Worm (Caenorhabditis elegans): ENCODE measurements around the gene F53B1.2.

The F53B1.2 gene

DNA sequence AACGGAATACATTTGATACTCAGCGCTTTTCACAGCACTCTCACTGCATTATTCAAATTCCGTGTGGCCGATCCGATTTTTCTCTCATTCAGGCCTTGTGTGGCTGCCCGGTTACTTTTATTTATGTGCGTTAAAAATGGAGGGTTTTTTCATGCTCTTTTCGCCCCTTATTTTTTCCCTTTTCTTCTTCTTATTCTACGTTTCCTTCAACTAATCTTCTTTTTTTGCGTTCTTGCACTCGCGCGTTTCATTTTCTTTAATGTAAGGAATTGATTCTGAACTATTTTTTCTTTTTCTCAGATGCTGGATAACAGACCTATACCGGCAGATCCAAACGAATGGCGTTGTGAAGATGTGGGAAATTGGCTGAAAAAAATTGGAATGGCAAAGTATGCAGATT, at the start of gene F53B1.2:
Gene F53B1.2, plus strand, starts transcription at position 301 of the 400 bp plus-strand sequence.
- TF ChIP-seq nhr-11 (tag; optimal IDR thresholded peaks at IDR 0.05): no peak
- TF ChIP-seq elt-1 (tag; optimal IDR thresholded peaks at IDR 0.05): no peak
- no peak for TF ChIP-seq eor-1 (tag; optimal IDR thresholded peaks at IDR 0.05)
- TF ChIP-seq fos-1 (tag; optimal IDR thresholded peaks at IDR 0.05): no peak
- no peak for TF ChIP-seq nhr-12 (tag; optimal IDR thresholded peaks at IDR 0.05)
- no peak for TF ChIP-seq ztf-4 (tag; optimal IDR thresholded peaks at IDR 0.05)
- no peak for TF ChIP-seq egl-5 (tag; optimal IDR thresholded peaks at IDR 0.05)

DNA sequence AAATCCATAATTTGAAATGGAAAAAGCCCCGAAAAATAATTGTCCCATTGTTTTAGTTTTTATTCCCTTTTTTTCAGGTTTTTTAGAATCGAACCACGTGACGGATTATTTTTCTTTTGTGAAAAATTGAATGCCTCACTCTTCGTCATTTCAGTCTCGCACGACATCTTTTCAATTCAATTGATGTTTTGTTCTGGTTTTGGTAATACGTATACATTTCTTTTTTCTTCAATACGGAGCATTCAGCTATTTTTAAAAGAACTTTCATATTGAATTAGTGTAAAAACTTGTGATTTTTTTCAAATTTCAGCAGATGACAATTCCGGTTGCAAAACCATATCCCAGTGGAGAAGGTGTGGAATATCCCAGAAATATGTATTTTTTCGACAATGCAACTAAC, 44.1 kb upstream of the F53B1.2 start, which contains the start of gene F49H12.7:
Gene F49H12.7, plus strand, starts transcription at position 301 of the 400 bp plus-strand sequence.
- no peak for TF ChIP-seq fos-1 (tag; optimal IDR thresholded peaks at IDR 0.05)
- no peak for TF ChIP-seq nhr-11 (tag; optimal IDR thresholded peaks at IDR 0.05)
- TF ChIP-seq nhr-67 (tag; optimal IDR thresholded peaks at IDR 0.05): no peak
- TF ChIP-seq nhr-77 (tag; optimal IDR thresholded peaks at IDR 0.05): no peak
- TF ChIP-seq sea-2 (GFP tag; optimal IDR thresholded peaks at IDR 0.05): no peak
- no peak for TF ChIP-seq unc-62 (GFP tag; optimal IDR thresholded peaks at IDR 0.05)
- TF ChIP-seq lin-15B (tag; optimal IDR thresholded peaks at IDR 0.05): no peak
- TF ChIP-seq R02D3.7 (tag; optimal IDR thresholded peaks at IDR 0.05): no peak
- no peak for TF ChIP-seq elt-1 (tag; optimal IDR thresholded peaks at IDR 0.05)
- no peak for TF ChIP-seq ceh-82 (tag; optimal IDR thresholded peaks at IDR 0.05)
- TF ChIP-seq ceh-16 (tag; optimal IDR thresholded peaks at IDR 0.05): no peak
- TF ChIP-seq ceh-9 (tag; optimal IDR thresholded peaks at IDR 0.05): no peak
- TF ChIP-seq unc-39 (tag; optimal IDR thresholded peaks at IDR 0.05): no peak
- TF ChIP-seq tbx-2 (tag; optimal IDR thresholded peaks at IDR 0.05): no peak
- TF ChIP-seq nfya-1 (tag; optimal IDR thresholded peaks at IDR 0.05; ENCODE audit: insufficient read depth): no peak
- TF ChIP-seq ceh-28 (tag; optimal IDR thresholded peaks at IDR 0.05): no peak
- no peak for TF ChIP-seq ztf-4 (tag; optimal IDR thresholded peaks at IDR 0.05)

DNA sequence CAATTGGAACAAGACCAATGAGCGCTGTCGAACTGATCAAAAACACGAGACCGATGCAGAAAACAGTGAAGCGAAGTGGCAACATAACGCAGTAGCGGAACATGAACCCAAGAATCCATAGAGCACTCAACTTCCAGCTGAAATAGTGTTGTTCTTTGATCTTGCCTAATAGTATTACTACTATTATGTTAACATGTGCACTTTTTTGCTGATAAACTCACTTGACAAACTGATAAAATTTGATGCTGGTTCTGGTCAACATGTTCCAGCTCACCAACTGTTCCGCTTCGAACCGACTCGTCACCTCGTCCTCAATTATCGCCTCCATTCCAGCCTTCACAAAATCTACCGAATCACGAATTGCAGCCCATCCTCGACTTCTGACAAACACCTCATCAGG, 40.5 kb upstream of the F53B1.2 start:
- TF ChIP-seq jun-1 (tag; optimal IDR thresholded peaks at IDR 0.05): peak; percentile 58
- peak; percentile 66 for TF ChIP-seq pha-4 (tag; optimal IDR thresholded peaks at IDR 0.05)
- TF ChIP-seq elt-2 (tag; optimal IDR thresholded peaks at IDR 0.05): peak; percentile 80
- TF ChIP-seq ztf-4 (tag; optimal IDR thresholded peaks at IDR 0.05): no peak
- peak; percentile 90 for TF ChIP-seq pqm-1 (tag; optimal IDR thresholded peaks at IDR 0.05)

DNA sequence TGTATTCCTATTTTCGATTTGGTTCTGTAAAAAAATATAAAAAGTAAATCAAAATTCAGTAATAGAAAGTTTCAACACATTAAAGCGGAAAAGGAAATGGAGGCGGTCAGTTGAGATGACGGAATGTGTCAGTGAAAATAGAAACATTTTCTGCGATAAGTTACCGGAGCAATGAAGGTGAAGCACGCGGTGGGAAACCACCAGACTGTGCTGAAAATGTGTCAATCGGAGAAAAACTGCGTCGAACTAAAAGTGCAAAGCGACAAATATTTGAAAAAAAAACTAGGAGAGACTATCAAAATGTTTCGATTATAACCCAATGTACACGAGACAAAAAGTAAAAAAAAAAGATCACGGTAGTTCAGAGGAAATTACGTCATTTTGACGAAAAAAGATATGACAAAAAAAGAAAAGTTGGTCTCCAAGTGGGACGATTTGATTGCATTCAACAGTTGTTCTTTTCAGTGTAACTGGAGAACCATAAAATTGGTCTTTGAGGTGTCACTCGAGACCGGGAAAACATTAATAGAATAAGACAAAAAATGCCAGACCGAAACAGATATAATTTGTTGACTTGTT, 38.3 kb upstream of the F53B1.2 start, which contains the start of gene acl-4:
Gene acl-4, minus strand, starts transcription at position 27 of the 579 bp plus-strand sequence.
- TF ChIP-seq elt-2 (tag; optimal IDR thresholded peaks at IDR 0.05) (peak; percentile 9), jun-1 (tag; optimal IDR thresholded peaks at IDR 0.05) (peak; percentile 16), lsy-12 (tag; optimal IDR thresholded peaks at IDR 0.05) (no peak)

DNA sequence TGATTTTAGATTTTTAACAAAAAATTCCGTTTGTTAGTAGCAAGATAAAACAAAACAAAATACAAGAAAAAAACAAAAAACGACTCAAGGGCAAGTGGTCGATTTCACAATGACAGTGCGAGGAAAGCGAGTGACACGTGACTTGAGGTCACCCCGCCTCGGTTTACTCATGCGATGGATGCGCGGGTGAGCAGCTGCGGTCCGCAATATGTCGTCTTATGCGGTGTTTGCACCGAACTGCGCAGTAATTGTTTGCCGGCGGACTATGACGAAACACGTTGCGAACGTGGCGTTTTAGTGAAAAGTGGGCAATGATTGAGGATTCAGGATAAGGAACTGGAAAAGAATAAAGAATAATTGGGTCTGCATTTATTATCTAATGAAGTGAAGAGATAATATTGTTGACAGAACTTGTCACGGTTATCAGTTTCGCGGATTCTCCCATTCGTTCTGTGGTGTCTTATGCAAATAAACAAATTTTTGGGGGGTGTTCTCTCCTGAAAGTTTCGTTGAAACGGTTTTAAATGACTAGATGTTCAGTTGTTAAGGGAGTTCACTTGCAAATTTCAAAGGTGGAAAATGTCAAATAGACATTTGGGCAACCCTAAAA, 37.3 kb upstream of the F53B1.2 start:
- TF ChIP-seq egl-5 (tag; optimal IDR thresholded peaks at IDR 0.05) (no peak), daf-12 (tag; optimal IDR thresholded peaks at IDR 0.05) (no peak), tbx-2 (tag; optimal IDR thresholded peaks at IDR 0.05) (peak; percentile 26), lin-15B (tag; optimal IDR thresholded peaks at IDR 0.05) (peak; percentile 26), ZK546.5 (tag; optimal IDR thresholded peaks at IDR 0.05) (no peak), pha-4 (tag; optimal IDR thresholded peaks at IDR 0.05) (peak; percentile 69), fos-1 (tag; optimal IDR thresholded peaks at IDR 0.05) (no peak), unc-39 (tag; optimal IDR thresholded peaks at IDR 0.05) (no peak), R02D3.7 (tag; optimal IDR thresholded peaks at IDR 0.05) (no peak), ceh-16 (tag; optimal IDR thresholded peaks at IDR 0.05) (no peak), skn-1 (tag; optimal IDR thresholded peaks at IDR 0.05) (peak; percentile 41), lsy-12 (tag; optimal IDR thresholded peaks at IDR 0.05) (peak; percentile 66), unc-62 (GFP tag; optimal IDR thresholded peaks at IDR 0.05) (no peak), nfya-1 (tag; optimal IDR thresholded peaks at IDR 0.05; ENCODE audit: insufficient read depth) (peak; percentile 72), eor-1 (tag; optimal IDR thresholded peaks at IDR 0.05) (no peak), snpc-4 (tag; optimal IDR thresholded peaks at IDR 0.05) (peak; percentile 10), nhr-11 (tag; optimal IDR thresholded peaks at IDR 0.05) (no peak), nhr-77 (tag; optimal IDR thresholded peaks at IDR 0.05) (no peak), ceh-82 (tag; optimal IDR thresholded peaks at IDR 0.05) (no peak), nhr-43 (tag; optimal IDR thresholded peaks at IDR 0.05; ENCODE audit: poor library complexity, severe bottlenecking) (peak; percentile 24), jun-1 (tag; optimal IDR thresholded peaks at IDR 0.05) (peak; percentile 39), pqm-1 (tag; optimal IDR thresholded peaks at IDR 0.05) (peak; percentile 4), fkh-10 (GFP tag; optimal IDR thresholded peaks at IDR 0.05) (no peak), elt-3 (tag; optimal IDR thresholded peaks at IDR 0.05) (no peak), nhr-25 (tag; optimal IDR thresholded peaks at IDR 0.05) (peak; percentile 88), nhr-23 (tag; optimal IDR thresholded peaks at IDR 0.05) (peak; percentile 71), hmg-11 (tag; optimal IDR thresholded peaks at IDR 0.05) (peak; percentile 81), ceh-28 (tag; optimal IDR thresholded peaks at IDR 0.05) (no peak), ztf-4 (tag; optimal IDR thresholded peaks at IDR 0.05) (no peak), ztf-11 (tag; optimal IDR thresholded peaks at IDR 0.05) (no peak), zag-1 (tag; optimal IDR thresholded peaks at IDR 0.05) (no peak), ceh-9 (tag; optimal IDR thresholded peaks at IDR 0.05) (no peak), elt-2 (tag; optimal IDR thresholded peaks at IDR 0.05) (peak; percentile 68), sea-2 (GFP tag; optimal IDR thresholded peaks at IDR 0.05) (no peak), mml-1 (tag; optimal IDR thresholded peaks at IDR 0.05) (no peak), nhr-237 (tag; optimal IDR thresholded peaks at IDR 0.05) (no peak)
